Fruit fly (Drosophila melanogaster) whole organism, embryonic: ENCODE data around the gene CG11342.

Source experiments
- Atf6 ChIP-seq: fragments of 200-800 bp; sonication (Bioruptor generic); IDR thresholded peaks from 2 replicates; pipeline ENCODE4 v1.3.6; 2022; ENCODE audit warnings: missing biosample characterization, missing genetic modification characterization
- CG10979 ChIP-seq: fragments of 200-800 bp; sonication (Bioruptor generic); optimal IDR thresholded peaks from 2 replicates; lab custom pipeline; 2018; ENCODE audit warnings: missing biosample characterization, mild to moderate bottlenecking, missing genetic modification characterization, moderate library complexity
- CG11398 ChIP-seq: fragments of 200-800 bp; sonication (Bioruptor generic); optimal IDR thresholded peaks from 2 replicates; lab custom pipeline; 2016; ENCODE audit warnings: missing biosample characterization, missing genetic modification characterization
- CG11723 ChIP-seq: fragments of 200-800 bp; sonication (Bioruptor generic); optimal IDR thresholded peaks from 2 replicates; lab custom pipeline; 2017; ENCODE audit warnings: missing biosample characterization, mild to moderate bottlenecking, missing genetic modification characterization
- CG12071 ChIP-seq: fragments of 200-800 bp; sonication (Bioruptor generic); optimal IDR thresholded peaks from 3 replicates; lab custom pipeline; 2018; ENCODE audit warnings: missing biosample characterization, mild to moderate bottlenecking, missing genetic modification characterization
- CG12236 ChIP-seq: fragments of 200-800 bp; sonication (Bioruptor generic); optimal IDR thresholded peaks from 2 replicates; lab custom pipeline; 2016; ENCODE audit warnings: missing biosample characterization, missing genetic modification characterization
- CG14050 ChIP-seq: fragments of 200-800 bp; sonication (Bioruptor generic); IDR thresholded peaks from 3 replicates; pipeline ENCODE4 v1.3.6; 2022; ENCODE audit warnings: missing biosample characterization, missing genetic modification characterization
- CG15696 ChIP-seq: fragments of 200-800 bp; sonication (Bioruptor generic); optimal IDR thresholded peaks from 2 replicates; lab custom pipeline; 2019; ENCODE audit warnings: missing biosample characterization, mild to moderate bottlenecking, missing genetic modification characterization, moderate library complexity
- CG2120 ChIP-seq: fragments of 200-800 bp; sonication (Bioruptor generic); optimal IDR thresholded peaks from 3 replicates; lab custom pipeline; 2016; ENCODE audit warnings: missing biosample characterization, missing genetic modification characterization
- CG2712 ChIP-seq: fragments of 200-800 bp; optimal IDR thresholded peaks from 3 replicates; lab custom pipeline; 2019; ENCODE audit warnings: missing biosample characterization, mild to moderate bottlenecking, missing genetic modification characterization, moderate library complexity
- CG31224 ChIP-seq: fragments of 200-800 bp; sonication (Bioruptor generic); IDR thresholded peaks from 2 replicates; pipeline ENCODE4 v1.3.6; 2022; ENCODE audit warnings: missing biosample characterization, missing genetic modification characterization
- CG32532 ChIP-seq: fragments of 200-800 bp; sonication (Bioruptor generic); IDR thresholded peaks from 2 replicates; pipeline ENCODE4 v1.3.6; 2022; ENCODE audit warnings: missing biosample characterization, missing genetic modification characterization
- CG42726 ChIP-seq: fragments of 200-800 bp; sonication (Bioruptor generic); IDR thresholded peaks from 2 replicates; pipeline ENCODE4 v1.3.6; 2022; ENCODE audit warnings: missing biosample characterization, missing genetic modification characterization; ENCODE audit not compliant: partially characterized antibody
- CG4404 ChIP-seq: fragments of 200-800 bp; sonication (Bioruptor generic); IDR thresholded peaks from 2 replicates; pipeline ENCODE4 v1.3.6; 2022; ENCODE audit warnings: missing biosample characterization, missing genetic modification characterization
- CG4424 ChIP-seq: fragments of 200-800 bp; sonication (Bioruptor generic); optimal IDR thresholded peaks from 3 replicates; lab custom pipeline; 2016; ENCODE audit warnings: missing biosample characterization, missing genetic modification characterization
- CG5180 ChIP-seq: fragments of 200-800 bp; sonication (Bioruptor generic); optimal IDR thresholded peaks from 3 replicates; lab custom pipeline; 2017; ENCODE audit warnings: missing biosample characterization, missing genetic modification characterization, mild to moderate bottlenecking, moderate library complexity, missing genetic modification reagents
- CG6683 ChIP-seq: fragments of 200-800 bp; sonication (Bioruptor generic); optimal IDR thresholded peaks from 2 replicates; lab custom pipeline; 2017; ENCODE audit warnings: missing biosample characterization, mild to moderate bottlenecking, missing genetic modification characterization, missing genetic modification reagents
- CTCF ChIP-seq: fragments of 200-800 bp; sonication (Bioruptor generic); optimal IDR thresholded peaks from 2 replicates; lab custom pipeline; 2017; ENCODE audit warnings: missing biosample characterization, mild to moderate bottlenecking, missing genetic modification characterization, moderate library complexity
- Ets97D ChIP-seq: fragments of 200-800 bp; sonication (Bioruptor generic); optimal IDR thresholded peaks from 3 replicates; lab custom pipeline; 2016; ENCODE audit warnings: missing biosample characterization, missing genetic modification characterization
- HmgD ChIP-seq: fragments of 200-800 bp; sonication (Bioruptor generic); optimal IDR thresholded peaks from 3 replicates; lab custom pipeline; 2016; ENCODE audit warnings: missing biosample characterization, missing genetic modification characterization
- Kr ChIP-seq: fragments of 200-800 bp; sonication (Bioruptor generic); optimal IDR thresholded peaks from 2 replicates; lab custom pipeline; 2017; ENCODE audit warnings: missing biosample characterization, mild to moderate bottlenecking, missing genetic modification characterization
- Mrtf ChIP-seq: fragments of 200-800 bp; sonication (Bioruptor generic); IDR thresholded peaks from 3 replicates; pipeline ENCODE4 v1.3.6; 2022; ENCODE audit warnings: missing biosample characterization, missing genetic modification characterization
- NK7.1 ChIP-seq: fragments of 200-800 bp; sonication (Bioruptor generic); optimal IDR thresholded peaks from 3 replicates; lab custom pipeline; 2016; ENCODE audit warnings: missing biosample characterization, missing genetic modification characterization
- NfI ChIP-seq: fragments of 200-800 bp; sonication (Bioruptor generic); optimal IDR thresholded peaks from 3 replicates; lab custom pipeline; 2018; ENCODE audit warnings: missing biosample characterization, mild to moderate bottlenecking, missing genetic modification characterization, moderate library complexity
- Oli ChIP-seq: fragments of 200-800 bp; sonication (Bioruptor generic); optimal IDR thresholded peaks from 2 replicates; lab custom pipeline; 2018; ENCODE audit warnings: missing biosample characterization, mild to moderate bottlenecking, missing genetic modification characterization, moderate library complexity
- Spps ChIP-seq: fragments of 200-800 bp; sonication (Bioruptor generic); optimal IDR thresholded peaks from 2 replicates; lab custom pipeline; 2018; ENCODE audit warnings: missing biosample characterization, mild to moderate bottlenecking, missing genetic modification characterization
- Stat92E ChIP-seq, 3 experiments: fragments of >200 bp in 2 of 3; fragments of 200-800 bp in 1 of 3; sonication (Bioruptor generic) in 1 of 3; optimal IDR thresholded peaks; 2 replicates each; lab custom pipeline; 2017 to 2019; ENCODE audit warnings: missing biosample characterization in 3 of 3, missing genetic modification characterization in 3 of 3, mild to moderate bottlenecking in 1 of 3, moderate library complexity in 1 of 3
- Taf1 ChIP-seq: fragments of 200-800 bp; sonication (Bioruptor generic); IDR thresholded peaks from 2 replicates; pipeline ENCODE4 v1.3.6; 2022; ENCODE audit warnings: missing biosample characterization, missing genetic modification characterization
- Tbp ChIP-seq: fragments of >200 bp; optimal IDR thresholded peaks from 2 replicates; lab custom pipeline; 2018; ENCODE audit warnings: missing biosample characterization, missing genetic modification characterization
- Usf ChIP-seq: fragments of 200-800 bp; sonication (Bioruptor generic); optimal IDR thresholded peaks from 2 replicates; lab custom pipeline; 2017; ENCODE audit warnings: missing genotype, missing biosample characterization, missing genetic modification characterization
- amos ChIP-seq: fragments of 200-800 bp; sonication (Bioruptor generic); IDR thresholded peaks from 2 replicates; pipeline ENCODE4 v1.3.6; 2022; ENCODE audit warnings: missing biosample characterization, missing genetic modification characterization; ENCODE audit not compliant: partially characterized antibody
- az2 ChIP-seq: fragments of 200-800 bp; sonication (Bioruptor generic); optimal IDR thresholded peaks from 3 replicates; lab custom pipeline; 2016; ENCODE audit warnings: missing biosample characterization, missing genetic modification characterization
- cas ChIP-seq: fragments of 200-800 bp; sonication (Bioruptor generic); IDR thresholded peaks from 2 replicates; pipeline ENCODE4 v1.3.6; 2022; ENCODE audit warnings: missing biosample characterization, missing genetic modification characterization
- crc ChIP-seq: fragments of 200-800 bp; sonication (Bioruptor generic); optimal IDR thresholded peaks from 2 replicates; lab custom pipeline; 2016; ENCODE audit warnings: missing biosample characterization, missing genetic modification characterization
- danr ChIP-seq: fragments of 200-800 bp; sonication (Bioruptor generic); IDR thresholded peaks from 2 replicates; pipeline ENCODE4 v1.3.6; 2022; ENCODE audit warnings: missing biosample characterization, missing genetic modification characterization
- disco-r ChIP-seq: fragments of 200-800 bp; sonication (Bioruptor generic); optimal IDR thresholded peaks from 2 replicates; lab custom pipeline; 2016; ENCODE audit warnings: missing biosample characterization, missing genetic modification characterization
- dm ChIP-seq: fragments of 200-800 bp; sonication (Bioruptor generic); optimal IDR thresholded peaks from 3 replicates; lab custom pipeline; 2016; ENCODE audit warnings: missing biosample characterization, missing genetic modification characterization
- ems ChIP-seq: fragments of 200-800 bp; sonication (Bioruptor generic); optimal IDR thresholded peaks from 3 replicates; lab custom pipeline; 2016; ENCODE audit warnings: missing biosample characterization, missing genetic modification characterization
- ewg ChIP-seq: fragments of 200-800 bp; sonication (Bioruptor generic); optimal IDR thresholded peaks from 3 replicates; lab custom pipeline; 2017; ENCODE audit warnings: mild to moderate bottlenecking, missing biosample characterization, missing genetic modification reagents, missing genetic modification characterization
- gsb-n ChIP-seq: fragments of 200-800 bp; sonication (Bioruptor generic); optimal IDR thresholded peaks from 3 replicates; lab custom pipeline; 2018; ENCODE audit warnings: missing biosample characterization, mild to moderate bottlenecking, missing genetic modification characterization
- insv ChIP-seq, 2 experiments: fragments of 200-800 bp; sonication (Bioruptor generic); optimal IDR thresholded peaks; 3 replicates each; lab custom pipeline; 2016 to 2018; ENCODE audit warnings: missing biosample characterization in 2 of 2, missing genetic modification characterization in 2 of 2
- jumu ChIP-seq: fragments of 200-800 bp; sonication (Bioruptor generic); optimal IDR thresholded peaks from 3 replicates; lab custom pipeline; 2016; ENCODE audit warnings: missing biosample characterization, missing genetic modification characterization
- nerfin-1 ChIP-seq: fragments of 200-800 bp; sonication (Bioruptor generic); optimal IDR thresholded peaks from 3 replicates; lab custom pipeline; 2019; ENCODE audit warnings: missing biosample characterization, mild to moderate bottlenecking, missing genetic modification characterization, moderate library complexity
- ranshi ChIP-seq: fragments of 200-800 bp; sonication (Bioruptor generic); IDR thresholded peaks from 2 replicates; pipeline ENCODE4 v1.3.6; 2022; ENCODE audit warnings: missing biosample characterization, missing genetic modification characterization
- row ChIP-seq: fragments of 200-800 bp; sonication (Bioruptor generic); IDR thresholded peaks from 3 replicates; pipeline ENCODE4 v1.3.6; 2022; ENCODE audit warnings: missing biosample characterization, missing genetic modification characterization
- sd ChIP-seq: fragments of 200-800 bp; sonication (Bioruptor generic); optimal IDR thresholded peaks from 3 replicates; lab custom pipeline; 2018; ENCODE audit warnings: missing biosample characterization, mild to moderate bottlenecking, missing genetic modification characterization, moderate library complexity
- slou ChIP-seq: fragments of 200-800 bp; sonication (Bioruptor generic); optimal IDR thresholded peaks from 3 replicates; lab custom pipeline; 2016; ENCODE audit warnings: missing biosample characterization, missing genetic modification characterization
- so ChIP-seq: fragments of 200-800 bp; sonication (Bioruptor generic); IDR thresholded peaks from 3 replicates; pipeline ENCODE4 v1.3.6; 2022; ENCODE audit warnings: missing biosample characterization, missing genetic modification characterization
- stwl ChIP-seq: fragments of 200-800 bp; sonication (Bioruptor generic); optimal IDR thresholded peaks from 3 replicates; lab custom pipeline; 2018; ENCODE audit warnings: missing biosample characterization, mild to moderate bottlenecking, missing genetic modification characterization, moderate library complexity
- tio ChIP-seq: fragments of 200-800 bp; sonication (Bioruptor generic); optimal IDR thresholded peaks from 2 replicates; lab custom pipeline; 2017; ENCODE audit warnings: missing biosample characterization, missing genetic modification characterization, inconsistent platforms

CG11342 gene

DNA sequence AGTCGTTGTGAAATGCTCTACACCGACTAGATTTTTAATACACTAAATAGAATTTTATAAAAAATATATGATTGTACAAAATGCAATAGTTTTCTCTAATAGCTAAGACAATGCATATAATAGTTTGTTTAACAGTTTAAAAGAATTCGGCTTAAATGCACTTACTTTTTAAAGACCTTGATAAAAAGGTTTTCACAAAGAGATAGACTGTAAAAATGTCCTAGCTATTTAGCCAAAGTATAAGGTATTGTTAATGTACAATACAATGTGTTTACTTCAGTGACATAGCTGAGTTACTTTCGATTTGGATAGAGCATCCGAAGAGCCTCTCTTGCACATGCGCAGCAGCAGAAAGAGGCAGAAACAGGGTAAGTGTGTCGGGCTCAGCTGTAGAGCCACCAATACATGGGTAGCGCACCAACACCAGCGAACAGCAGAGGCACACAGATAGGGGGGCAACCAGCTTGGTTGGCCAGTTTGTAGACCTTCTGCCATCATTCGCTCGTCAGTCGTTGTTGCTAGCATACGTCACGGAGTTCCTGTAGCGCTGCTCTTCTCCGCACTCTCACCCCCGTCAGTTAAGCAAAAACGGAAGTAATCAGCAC is 39.5 kb upstream of the CG11342 start, which contains the start of gene TP53INP (continued):
- TF ChIP-seq jumu (GFP tag; lab: Kevin White, UChicago), result peak; percentile 69
- peak; percentile 95 for TF ChIP-seq Oli (tag; lab: Kevin White, UChicago)
- TF ChIP-seq Spps (tag; lab: Kevin White, UChicago), result peak; percentile 83
- peak in 1 of 3 experiments; percentile 66 for TF ChIP-seq Stat92E (GFP tag; optimal IDR thresholded peaks at IDR 0.05; lab: Kevin White, UChicago)
- peak; percentile 74 for TF ChIP-seq Usf (GFP tag; lab: Kevin White, UChicago)
- peak; percentile 33 for TF ChIP-seq CTCF (GFP tag; lab: Kevin White, UChicago)
- TF ChIP-seq ranshi (GFP tag; lab: Robert Waterston, UW), result peak; percentile 67
- TF ChIP-seq insv (GFP tag; optimal IDR thresholded peaks at IDR 0.05; lab: Kevin White, UChicago), result peak in 1 of 2 experiments; percentile 66
- TF ChIP-seq CG2120, result peak; percentile 81
- TF ChIP-seq Ets97D (GFP tag; lab: Kevin White, UChicago), result peak; percentile 3
- TF ChIP-seq amos (GFP tag; lab: Robert Waterston, UW), result no peak; the same call in 1 of the 2 replicates
- peak; percentile 18 for TF ChIP-seq HmgD (GFP tag; lab: Kevin White, UChicago)
- no peak for TF ChIP-seq Tbp
- peak; percentile 84 for TF ChIP-seq CG15696 (tag; lab: Kevin White, UChicago)
- no peak for TF ChIP-seq Kr (GFP tag; lab: Kevin White, UChicago)
- TF ChIP-seq CG4404 (GFP tag; lab: Robert Waterston, UW), result peak; percentile 69
- TF ChIP-seq ems (GFP tag; lab: Kevin White, UChicago), result peak; percentile 77
- peak; percentile 96 for TF ChIP-seq ewg (GFP tag; lab: Kevin White, UChicago)
- TF ChIP-seq CG6683 (GFP tag; lab: Kevin White, UChicago), result peak; percentile 63
- peak; percentile 88 for TF ChIP-seq NfI (GFP tag; lab: Kevin White, UChicago)
- TF ChIP-seq so (GFP tag; lab: Robert Waterston, UW), result peak; percentile 72; the same call in 1 of the 3 replicates
- peak; percentile 93 for TF ChIP-seq CG10979 (tag; lab: Kevin White, UChicago)
- no peak for TF ChIP-seq cas
- TF ChIP-seq tio (GFP tag; lab: Kevin White, UChicago), result peak; percentile 90
- peak; percentile 57 for TF ChIP-seq CG12071 (GFP tag; lab: Kevin White, UChicago)
- TF ChIP-seq row (GFP tag; lab: Robert Waterston, UW), result peak; percentile 93
- peak; percentile 74 for TF ChIP-seq CG32532 (GFP tag; lab: Robert Waterston, UW)
- peak; percentile 81 for TF ChIP-seq gsb-n (tag; lab: Kevin White, UChicago)
- TF ChIP-seq stwl (tag; lab: Kevin White, UChicago), result peak; percentile 8
- peak; percentile 58; the same call in 1 of the 2 replicates for TF ChIP-seq CG31224 (GFP tag; lab: Robert Waterston, UW)
- peak; percentile 80 for TF ChIP-seq CG5180 (GFP tag; lab: Kevin White, UChicago)
- 0 out of 2 replicates have a peak, but pooled peaks have one; percentile 25 for TF ChIP-seq Taf1 (GFP tag; lab: Robert Waterston, UW)
- TF ChIP-seq crc (GFP tag; lab: Kevin White, UChicago), result peak; percentile 50
- peak; percentile 82 for TF ChIP-seq nerfin-1 (tag; lab: Kevin White, UChicago)
- peak; percentile 85 for TF ChIP-seq CG4424 (GFP tag; lab: Kevin White, UChicago)
- TF ChIP-seq disco-r (GFP tag; lab: Kevin White, UChicago), result peak; percentile 54
- peak; percentile 47 for TF ChIP-seq CG11398
- TF ChIP-seq danr (GFP tag; lab: Robert Waterston, UW), result peak; percentile 57; the same call in 1 of the 2 replicates
- TF ChIP-seq NK7.1 (GFP tag; lab: Kevin White, UChicago), result peak; percentile 60
- peak; percentile 91 for TF ChIP-seq az2 (GFP tag; lab: Kevin White, UChicago)
- TF ChIP-seq sd, result peak; percentile 72
- peak; percentile 52 for TF ChIP-seq CG12236 (GFP tag; lab: Kevin White, UChicago)
- TF ChIP-seq dm (GFP tag; lab: Kevin White, UChicago), result peak; percentile 63
- TF ChIP-seq Atf6 (GFP tag; lab: Robert Waterston, UW), result peak; percentile 83; the same call in 1 of the 2 replicates
- no peak for TF ChIP-seq CG42726
- TF ChIP-seq CG11723, result peak; percentile 80
- TF ChIP-seq Mrtf (GFP tag; lab: Robert Waterston, UW), result no peak; the same call in 2 of the 3 replicates
- peak; percentile 93 for TF ChIP-seq CG2712
- TF ChIP-seq CG14050 (GFP tag; lab: Robert Waterston, UW), result peak; percentile 54
- TF ChIP-seq slou (GFP tag; lab: Kevin White, UChicago), result peak; percentile 73
